Fruit fly (Drosophila melanogaster): ENCODE data around the gene CtsB.

CtsB gene

dm6 chrX:13753775-13754174 is 28.2 kb downstream of the CtsB start:
- TF ChIP-seq sens (GFP tag), result peak; percentile 5
- no peak for TF ChIP-seq Sry-δ (GFP tag; optimal IDR thresholded peaks at IDR 0.05)
- TF ChIP-seq Bdp1 (GFP tag; optimal IDR thresholded peaks at IDR 0.05), result no peak
- TF ChIP-seq CG13624 (GFP tag; optimal IDR thresholded peaks at IDR 0.05), result peak; percentile 1

dm6 chrX:13753101-13753758 is 28.7 kb downstream of the CtsB start:
- no peak for TF ChIP-seq CG6175 (GFP tag; IDR thresholded peaks at IDR 0.05)
- peak; percentile 65 for TF ChIP-seq bigmax (GFP tag; optimal IDR thresholded peaks at IDR 0.05)
- no peak for TF ChIP-seq grau (tag; optimal IDR thresholded peaks at IDR 0.05)
- TF ChIP-seq CG13287 (GFP tag; IDR thresholded peaks at IDR 0.05; ENCODE audit: partially characterized antibody), result 0 out of 2 replicates have a peak, but pooled peaks have one; percentile 12
- no peak for TF ChIP-seq CG9932 (GFP tag; IDR thresholded peaks at IDR 0.05)
- TF ChIP-seq tx (GFP tag; optimal IDR thresholded peaks at IDR 0.05), result no peak
- TF ChIP-seq CG6654 (GFP tag; optimal IDR thresholded peaks at IDR 0.05), result no peak
- TF ChIP-seq nerfin-1 (tag; optimal IDR thresholded peaks at IDR 0.05), result no peak
- TF ChIP-seq CG4854 (GFP tag; optimal IDR thresholded peaks at IDR 0.05), result no peak
- TF ChIP-seq CG18619 (GFP tag; optimal IDR thresholded peaks at IDR 0.05), result no peak
- peak; percentile 45 for TF ChIP-seq sqz (GFP tag; optimal IDR thresholded peaks at IDR 0.05)
- TF ChIP-seq CG12769 (tag; optimal IDR thresholded peaks at IDR 0.05), result peak; percentile 3
- no peak for TF ChIP-seq CG10565 (GFP tag; optimal IDR thresholded peaks at IDR 0.05)
- TF ChIP-seq pros (GFP tag; optimal IDR thresholded peaks at IDR 0.05), result peak; percentile 47
- no peak for TF ChIP-seq crc (GFP tag; optimal IDR thresholded peaks at IDR 0.05)
- TF ChIP-seq CG18476 (GFP tag; optimal IDR thresholded peaks at IDR 0.05), result no peak
- peak; percentile 16 for TF ChIP-seq CG13894 (tag; optimal IDR thresholded peaks at IDR 0.05)
- no peak for TF ChIP-seq CG14441 (GFP tag; IDR thresholded peaks at IDR 0.05)
- peak; percentile 78 for TF ChIP-seq CG4360 (GFP tag; IDR thresholded peaks at IDR 0.05)
- TF ChIP-seq chinmo (GFP tag; IDR thresholded peaks at IDR 0.05; ENCODE audit: partially characterized antibody), result 0 out of 4 replicates have a peak, but pooled peaks have one; percentile 71
- no peak for TF ChIP-seq slou (GFP tag; optimal IDR thresholded peaks at IDR 0.05)
- TF ChIP-seq Aef1 (GFP tag; IDR thresholded peaks at IDR 0.05), result no peak
- no peak for TF ChIP-seq CG2199 (GFP tag; IDR thresholded peaks at IDR 0.05)
- TF ChIP-seq CG13624 (GFP tag; optimal IDR thresholded peaks at IDR 0.05), result peak; percentile 9
- TF ChIP-seq Eip74EF (GFP tag; optimal IDR thresholded peaks at IDR 0.05), result peak in 1 of 2 experiments; percentile 11
- no peak for TF ChIP-seq gce (GFP tag; IDR thresholded peaks at IDR 0.05)
- TF ChIP-seq psq (GFP tag; optimal IDR thresholded peaks at IDR 0.05), result peak; percentile 72
- no peak for TF ChIP-seq CG10979 (tag; optimal IDR thresholded peaks at IDR 0.05)
- TF ChIP-seq phol (tag; optimal IDR thresholded peaks at IDR 0.05), result no peak
- no peak for TF ChIP-seq CG1024 (GFP tag; IDR thresholded peaks at IDR 0.05)
- no peak for TF ChIP-seq Oli (tag; optimal IDR thresholded peaks at IDR 0.05)
- peak; percentile 43 for TF ChIP-seq sd (tag; optimal IDR thresholded peaks at IDR 0.05)
- no peak for TF ChIP-seq zf30C (GFP tag; optimal IDR thresholded peaks at IDR 0.05)
- no peak for TF ChIP-seq CG18011 (GFP tag; optimal IDR thresholded peaks at IDR 0.05)
- no peak for TF ChIP-seq CG7745 (tag; optimal IDR thresholded peaks at IDR 0.05)
- no peak for TF ChIP-seq pnt (GFP tag; optimal IDR thresholded peaks at IDR 0.05)
- TF ChIP-seq HLH3B (GFP tag; IDR thresholded peaks at IDR 0.05), result no peak
- TF ChIP-seq Scr (GFP tag; IDR thresholded peaks at IDR 0.05; ENCODE audit: partially characterized antibody), result no peak
- no peak for TF ChIP-seq Xrp1 (GFP tag; IDR thresholded peaks at IDR 0.05)
- no peak for TF ChIP-seq NK7.1 (GFP tag; optimal IDR thresholded peaks at IDR 0.05)
